Worm (Caenorhabditis elegans) whole organism, young adult: ENCODE measurements around the gene Y54G2A.13.

Experiments
- B0336.3 ChIP-seq: fragments of 200-800 bp; sonication (Bioruptor generic); IDR thresholded peaks from 2 replicates; pipeline ENCODE4 v1.3.6; 2022; ENCODE audit warnings: missing genetic modification characterization, missing compliant biosample characterization
- F33H1.4 ChIP-seq: fragments of 200-800 bp; sonication (Bioruptor generic); IDR thresholded peaks from 2 replicates; pipeline ENCODE4 v1.3.6; 2022; ENCODE audit warnings: missing genetic modification reagents, missing genetic modification characterization, missing compliant biosample characterization
- F49E8.2 ChIP-seq: sonication (generic microtip); optimal IDR thresholded peaks from 3 replicates; lab custom pipeline; 2017; ENCODE audit warnings: missing genetic modification characterization, mild to moderate bottlenecking, missing compliant biosample characterization, antibody characterized with exemption, moderate library complexity; ENCODE audit not compliant: insufficient read depth
- F57A8.1 ChIP-seq: fragments of 200-800 bp; sonication (Bioruptor generic); optimal IDR thresholded peaks from 2 replicates; lab custom pipeline; 2018; ENCODE audit warnings: mild to moderate bottlenecking, missing genetic modification characterization, moderate library complexity, missing compliant biosample characterization
- K12H6.12 ChIP-seq: fragments of 200-800 bp; sonication (Bioruptor generic); optimal IDR thresholded peaks from 2 replicates; lab custom pipeline; 2018; ENCODE audit warnings: mild to moderate bottlenecking, missing genetic modification characterization, missing compliant biosample characterization
- Y53G8AR.9 ChIP-seq: fragments of 200-800 bp; sonication (Bioruptor generic); conservative IDR thresholded peaks from 2 replicates; pipeline ENCODE4 v1.3.6; 2022; ENCODE audit warnings: missing genetic modification reagents, missing genetic modification characterization, missing compliant biosample characterization
- Y67H2A.10 ChIP-seq: fragments of 200-800 bp; sonication (Bioruptor generic); conservative IDR thresholded peaks from 2 replicates; pipeline ENCODE4 v1.3.6; 2022; ENCODE audit warnings: missing genetic modification reagents, missing genetic modification characterization, missing compliant biosample characterization
- Y79H2A.3 ChIP-seq: fragments of 200-800 bp; sonication (Bioruptor generic); conservative IDR thresholded peaks from 2 replicates; pipeline ENCODE4 v1.3.6; 2022; ENCODE audit warnings: missing genetic modification reagents, missing genetic modification characterization, missing compliant biosample characterization
- Y95B8A.8 ChIP-seq: fragments of 200-800 bp; sonication (Bioruptor generic); IDR thresholded peaks from 2 replicates; pipeline ENCODE4 v1.3.6; 2022; ENCODE audit warnings: missing genetic modification reagents, missing genetic modification characterization, missing compliant biosample characterization
- akir-1 ChIP-seq: fragments of 200-800 bp; sonication (Bioruptor generic); optimal IDR thresholded peaks from 2 replicates; lab custom pipeline; 2018; ENCODE audit warnings: mild to moderate bottlenecking, missing genetic modification characterization, moderate library complexity, missing compliant biosample characterization
- ama-1 ChIP-seq, 3 experiments: fragments of 150-350 bp in 1 of 3; sonication (generic microtip) in 2 of 3; optimal IDR thresholded peaks; 2 replicates each; lab custom pipeline; 2014 to 2018; ENCODE audit warnings: missing biosample characterization in 2 of 3, missing genetic modification characterization in 2 of 3, missing genetic modification reagents in 2 of 3
- aptf-2 ChIP-seq: fragments of 200-800 bp; sonication (Bioruptor generic); conservative IDR thresholded peaks from 2 replicates; pipeline ENCODE4 v1.3.6; 2022; ENCODE audit warnings: missing genetic modification reagents, missing genetic modification characterization, missing compliant biosample characterization
- atf-7 ChIP-seq: sonication (generic microtip); optimal IDR thresholded peaks from 2 replicates; lab custom pipeline; 2017; ENCODE audit warnings: mild to moderate bottlenecking, missing genetic modification characterization, missing compliant biosample characterization
- attf-5 ChIP-seq: fragments of 200-800 bp; sonication (Bioruptor generic); optimal IDR thresholded peaks from 2 replicates; lab custom pipeline; 2018; ENCODE audit warnings: mild to moderate bottlenecking, missing genetic modification characterization, missing compliant biosample characterization
- ccch-3 ChIP-seq: fragments of 200-800 bp; sonication (Bioruptor generic); optimal IDR thresholded peaks from 2 replicates; lab custom pipeline; 2018; ENCODE audit warnings: mild to moderate bottlenecking, missing genetic modification characterization, missing compliant biosample characterization
- ceh-100 ChIP-seq: fragments of 200-800 bp; sonication (Bioruptor generic); IDR thresholded peaks from 2 replicates; pipeline ENCODE4 v1.3.6; 2022; ENCODE audit warnings: missing genetic modification reagents, missing genetic modification characterization, missing compliant biosample characterization
- chd-7 ChIP-seq: sonication (generic microtip); optimal IDR thresholded peaks from 2 replicates; lab custom pipeline; 2016; ENCODE audit warnings: mild to moderate bottlenecking, missing genetic modification characterization, moderate library complexity, missing compliant biosample characterization
- dpff-1 ChIP-seq: sonication (generic microtip); optimal IDR thresholded peaks from 2 replicates; lab custom pipeline; 2017; ENCODE audit warnings: mild to moderate bottlenecking, missing genetic modification characterization, missing compliant biosample characterization
- egrh-3 ChIP-seq: fragments of 200-800 bp; sonication (Bioruptor generic); IDR thresholded peaks from 2 replicates; pipeline ENCODE4 v1.3.6; 2022; ENCODE audit warnings: missing genetic modification reagents, missing genetic modification characterization, missing compliant biosample characterization
- ekl-4 ChIP-seq: fragments of 200-800 bp; sonication (Bioruptor generic); IDR thresholded peaks from 2 replicates; pipeline ENCODE4 v1.3.6; 2022; ENCODE audit warnings: missing genetic modification reagents, missing genetic modification characterization, missing compliant biosample characterization
- ets-4 ChIP-seq: fragments of 200-800 bp; sonication (Bioruptor generic); optimal IDR thresholded peaks from 2 replicates; lab custom pipeline; 2018; ENCODE audit warnings: mild to moderate bottlenecking, missing genetic modification characterization, missing compliant biosample characterization
- gei-17 ChIP-seq: fragments of 200-800 bp; sonication (Bioruptor generic); optimal IDR thresholded peaks from 2 replicates; lab custom pipeline; 2018; ENCODE audit warnings: mild to moderate bottlenecking, missing genetic modification characterization, missing compliant biosample characterization
- hlh-12 ChIP-seq: sonication (generic microtip); optimal IDR thresholded peaks from 2 replicates; lab custom pipeline; 2016; ENCODE audit warnings: missing genetic modification characterization, missing compliant biosample characterization
- hlh-26 ChIP-seq: fragments of 200-800 bp; sonication (Bioruptor generic); conservative IDR thresholded peaks from 2 replicates; pipeline ENCODE4 v1.3.6; 2022; ENCODE audit warnings: missing genetic modification reagents, missing genetic modification characterization, missing compliant biosample characterization
- hrde-1 ChIP-seq: sonication (generic microtip); optimal IDR thresholded peaks from 2 replicates; lab custom pipeline; 2016; ENCODE audit warnings: missing genetic modification characterization, mild to moderate bottlenecking, missing compliant biosample characterization, moderate library complexity, missing genotype, missing genetic modification reagents, borderline replicate concordance
- hsf-1 ChIP-seq: fragments of 200-800 bp; sonication (Bioruptor generic); IDR thresholded peaks from 2 replicates; pipeline ENCODE4 v1.3.6; 2022; ENCODE audit warnings: missing genetic modification reagents, missing genetic modification characterization, missing compliant biosample characterization
- lag-1 ChIP-seq: fragments of 200-800 bp; sonication (Bioruptor generic); IDR thresholded peaks from 2 replicates; pipeline ENCODE4 v1.3.6; 2022; ENCODE audit warnings: missing genetic modification reagents, missing genetic modification characterization, missing compliant biosample characterization
- madf-10 ChIP-seq: sonication (generic microtip); optimal IDR thresholded peaks from 2 replicates; lab custom pipeline; 2016; ENCODE audit warnings: mild to moderate bottlenecking, missing genetic modification characterization, missing compliant biosample characterization
- madf-3 ChIP-seq: fragments of 200-800 bp; sonication (Bioruptor generic); IDR thresholded peaks from 2 replicates; pipeline ENCODE4 v1.3.6; 2022; ENCODE audit warnings: missing genetic modification reagents, missing genetic modification characterization, missing compliant biosample characterization
- mxl-1 ChIP-seq: sonication (generic microtip); optimal IDR thresholded peaks from 2 replicates; lab custom pipeline; 2016; ENCODE audit warnings: missing genetic modification characterization, missing compliant biosample characterization
- nfya-2 ChIP-seq: fragments of 200-800 bp; sonication (Bioruptor generic); IDR thresholded peaks from 2 replicates; pipeline ENCODE4 v1.3.6; 2022; ENCODE audit warnings: missing genetic modification reagents, missing genetic modification characterization, missing compliant biosample characterization
- nfyb-1 ChIP-seq: fragments of 200-800 bp; sonication (Bioruptor generic); IDR thresholded peaks from 2 replicates; pipeline ENCODE4 v1.3.6; 2022; ENCODE audit warnings: missing genetic modification reagents, missing genetic modification characterization, missing compliant biosample characterization
- nhr-90 ChIP-seq: sonication (generic microtip); optimal IDR thresholded peaks from 2 replicates; lab custom pipeline; 2016; ENCODE audit warnings: missing genotype, mild to moderate bottlenecking, missing genetic modification characterization, missing compliant biosample characterization
- pha-4 ChIP-seq: fragments of 150-350 bp; sonication (generic microtip); optimal IDR thresholded peaks from 2 replicates; lab custom pipeline; 2014; ENCODE audit warnings: missing biosample characterization, missing genetic modification reagents, missing genetic modification characterization
- rec-8 ChIP-seq, 2 experiments: sonication (generic microtip); optimal IDR thresholded peaks; 2 replicates each; lab custom pipeline; 2016; ENCODE audit warnings: mild to moderate bottlenecking in 2 of 2, missing genetic modification characterization in 2 of 2, missing genetic modification reagents in 2 of 2, missing genotype in 2 of 2, missing biosample characterization in 1 of 2, missing compliant biosample characterization in 1 of 2, moderate library complexity in 1 of 2
- repo-1 ChIP-seq: sonication (generic microtip); optimal IDR thresholded peaks from 2 replicates; lab custom pipeline; 2017; ENCODE audit warnings: mild to moderate bottlenecking, missing genetic modification characterization, missing compliant biosample characterization
- rpc-1 ChIP-seq, 2 experiments: fragments of 150-350 bp in 1 of 2; sonication (generic microtip) in 1 of 2; optimal IDR thresholded peaks; 2 replicates each; lab custom pipeline; 2014 to 2018; ENCODE audit warnings: missing biosample characterization in 1 of 2, missing genetic modification characterization in 1 of 2, missing genetic modification reagents in 1 of 2, missing genotype in 1 of 2
- sdz-38 ChIP-seq: sonication (generic microtip); optimal IDR thresholded peaks from 2 replicates; lab custom pipeline; 2016; ENCODE audit warnings: missing genotype, missing genetic modification characterization, missing compliant biosample characterization
- unc-130 ChIP-seq: sonication (generic microtip); optimal IDR thresholded peaks from 2 replicates; lab custom pipeline; 2016; ENCODE audit warnings: missing genetic modification reagents, missing genetic modification characterization, missing compliant biosample characterization
- unc-62 ChIP-seq: fragments of 150-350 bp; optimal IDR thresholded peaks from 2 replicates; lab custom pipeline; 2014; ENCODE audit warnings: missing biosample characterization, missing genetic modification reagents, missing genetic modification characterization
- xnd-1 ChIP-seq: sonication (generic microtip); optimal IDR thresholded peaks from 2 replicates; lab custom pipeline; 2016; ENCODE audit warnings: missing genotype, missing genetic modification reagents, missing genetic modification characterization, missing compliant biosample characterization
- zfh-2 ChIP-seq: fragments of 200-800 bp; sonication (Bioruptor generic); conservative IDR thresholded peaks from 2 replicates; pipeline ENCODE4 v1.3.6; 2022; ENCODE audit warnings: missing genetic modification reagents, missing genetic modification characterization, missing compliant biosample characterization
- ztf-18 ChIP-seq: sonication (generic microtip); optimal IDR thresholded peaks from 2 replicates; lab custom pipeline; 2016; ENCODE audit warnings: missing genotype, mild to moderate bottlenecking, missing genetic modification characterization, missing compliant biosample characterization
- ztf-25 ChIP-seq: fragments of 200-800 bp; sonication (Bioruptor generic); IDR thresholded peaks from 2 replicates; pipeline ENCODE4 v1.3.6; 2022; ENCODE audit warnings: missing genetic modification reagents, missing genetic modification characterization, missing compliant biosample characterization
- ztf-26 ChIP-seq: sonication (generic microtip); optimal IDR thresholded peaks from 2 replicates; lab custom pipeline; 2017; ENCODE audit warnings: missing genetic modification characterization, missing compliant biosample characterization

Gene Y54G2A.13

DNA sequence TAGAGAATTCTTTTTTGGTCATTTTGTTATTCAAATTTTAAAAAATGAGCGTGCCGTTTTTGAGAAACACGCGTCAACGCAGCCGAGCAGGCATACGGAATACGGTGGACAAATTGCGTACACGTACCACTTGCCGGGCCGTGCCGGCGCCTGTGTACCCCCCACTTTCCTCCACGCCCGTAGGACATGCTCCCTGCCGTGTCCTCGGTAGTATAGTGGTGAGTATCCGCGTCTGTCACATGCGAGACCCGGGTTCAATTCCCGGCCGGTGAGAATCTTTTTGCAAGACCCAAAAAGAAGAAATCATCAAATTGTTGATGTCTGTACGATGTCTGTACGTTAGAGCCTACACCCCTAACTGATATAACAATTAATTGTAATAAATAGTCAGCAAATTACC is 11.4 kb downstream of the Y54G2A.13 start (continued):
- TF ChIP-seq unc-130 (GFP tag; lab: Kevin White, UChicago) (no peak), zfh-2 (GFP tag; lab: Robert Waterston, UW) (peak; percentile 54), akir-1 (GFP tag; lab: Kevin White, UChicago) (no peak), lag-1 (GFP tag; lab: Robert Waterston, UW) (no peak), hlh-26 (GFP tag; lab: Robert Waterston, UW) (no peak), ztf-26 (no peak), nfya-2 (GFP tag; lab: Robert Waterston, UW) (no peak), K12H6.12 (tag; lab: Kevin White, UChicago) (peak; percentile 1), ceh-100 (no peak), rpc-1 (optimal IDR thresholded peaks at IDR 0.05; lab: Kevin White, UChicago) (peak; percentile 46), rpc-1 (tag; optimal IDR thresholded peaks at IDR 0.05; lab: Kevin White, UChicago) (peak; percentile 72), egrh-3 (GFP tag; lab: Robert Waterston, UW) (0 out of 2 replicates have a peak, but pooled peaks have one; percentile 15), F57A8.1 (no peak), nfyb-1 (GFP tag; lab: Robert Waterston, UW) (no peak), mxl-1 (tag; lab: Kevin White, UChicago) (no peak), ets-4 (GFP tag; lab: Kevin White, UChicago) (no peak), pha-4 (no peak), Y53G8AR.9 (no peak), hsf-1 (GFP tag; lab: Robert Waterston, UW) (no peak), madf-3 (no peak), xnd-1 (tag; lab: Kevin White, UChicago) (no peak), madf-10 (tag; lab: Kevin White, UChicago) (no peak), Y79H2A.3 (GFP tag; lab: Robert Waterston, UW) (no peak), ccch-3 (GFP tag; lab: Kevin White, UChicago) (no peak), F33H1.4 (peak; percentile 35; the same call in 1 of the 2 replicates), ekl-4 (GFP tag; lab: Robert Waterston, UW) (no peak)

ce11 chrIV:2805525-2805924 is 14.0 kb downstream of the Y54G2A.13 start, which contains the start of gene Y54G2A.45:
Gene Y54G2A.45, plus strand, starts transcription at chrIV:2805857.
- TF ChIP-seq chd-7 (tag; lab: Kevin White, UChicago) (peak; percentile 67), ets-4 (GFP tag; lab: Kevin White, UChicago) (peak; percentile 48), attf-5 (GFP tag; lab: Kevin White, UChicago) (peak; percentile 43), F57A8.1 (no peak), hlh-12 (tag; lab: Kevin White, UChicago) (peak; percentile 20), rec-8 (tag; optimal IDR thresholded peaks at IDR 0.05; lab: Kevin White, UChicago) (peak; percentile 62 to 84), ama-1 (optimal IDR thresholded peaks at IDR 0.05; lab: Kevin White, UChicago) (no peak), ama-1 (GFP tag; optimal IDR thresholded peaks at IDR 0.05; lab: Kevin White, UChicago) (peak in 1 of 2 experiments; percentile 6), gei-17 (GFP tag; lab: Kevin White, UChicago) (no peak), hlh-26 (GFP tag; lab: Robert Waterston, UW) (no peak), ccch-3 (GFP tag; lab: Kevin White, UChicago) (no peak), nhr-90 (tag; lab: Kevin White, UChicago) (peak; percentile 94), Y67H2A.10 (no peak), dpff-1 (tag; lab: Kevin White, UChicago) (no peak), Y79H2A.3 (GFP tag; lab: Robert Waterston, UW) (no peak), repo-1 (tag; lab: Kevin White, UChicago) (peak; percentile 88), Y95B8A.8 (GFP tag; lab: Robert Waterston, UW) (peak; percentile 76; the same call in 1 of the 2 replicates), F33H1.4 (peak; percentile 46), unc-62 (no peak), B0336.3 (GFP tag; lab: Robert Waterston, UW) (peak; percentile 83), aptf-2 (GFP tag; lab: Robert Waterston, UW) (no peak), sdz-38 (peak; percentile 43), rpc-1 (optimal IDR thresholded peaks at IDR 0.05; lab: Kevin White, UChicago) (peak; percentile 93), rpc-1 (tag; optimal IDR thresholded peaks at IDR 0.05; lab: Kevin White, UChicago) (peak; percentile 95), F49E8.2 (peak; percentile 79), unc-130 (GFP tag; lab: Kevin White, UChicago) (peak; percentile 57), ztf-18 (tag; lab: Kevin White, UChicago) (peak; percentile 84), ztf-25 (peak; percentile 90; the same call in 1 of the 2 replicates), atf-7 (tag; lab: Kevin White, UChicago) (peak; percentile 85), hrde-1 (peak; percentile 87)
